Fruit fly (Drosophila melanogaster) whole organism, embryonic: Measurements from ENCODE around the gene tw.
A peak's percentile ranks its signal among the peaks of the same experiment; 100 is the strongest.

Experiments
- BEAF-32 ChIP-seq: fragments of 200-800 bp; sonication (Bioruptor generic); optimal IDR thresholded peaks from 3 replicates; lab custom pipeline; 2017; ENCODE audit warnings: missing biosample characterization, missing genetic modification characterization, mild to moderate bottlenecking, moderate library complexity, missing genetic modification reagents
- Blimp-1 ChIP-seq: fragments of 200-800 bp; sonication (Bioruptor generic); optimal IDR thresholded peaks from 3 replicates; lab custom pipeline; 2018; ENCODE audit warnings: missing biosample characterization, missing genetic modification characterization, mild to moderate bottlenecking, moderate library complexity, missing genetic modification reagents
- CG10209 ChIP-seq: fragments of 200-800 bp; sonication (Bioruptor generic); optimal IDR thresholded peaks from 3 replicates; lab custom pipeline; 2017; ENCODE audit warnings: missing biosample characterization, mild to moderate bottlenecking, missing genetic modification characterization, missing genetic modification reagents
- CG11398 ChIP-seq: fragments of 200-800 bp; sonication (Bioruptor generic); optimal IDR thresholded peaks from 2 replicates; lab custom pipeline; 2016; ENCODE audit warnings: missing biosample characterization, missing genetic modification characterization
- CG11504 ChIP-seq: fragments of 200-800 bp; sonication (Bioruptor generic); optimal IDR thresholded peaks from 3 replicates; lab custom pipeline; 2019; ENCODE audit warnings: missing biosample characterization, mild to moderate bottlenecking, missing genetic modification characterization, moderate library complexity
- CG14860 ChIP-seq: fragments of 200-800 bp; sonication (Bioruptor generic); IDR thresholded peaks from 3 replicates; pipeline ENCODE4 v1.3.6; 2022; ENCODE audit warnings: missing biosample characterization, missing genetic modification characterization; ENCODE audit not compliant: partially characterized antibody
- CG16815 ChIP-seq: fragments of 200-800 bp; sonication (Bioruptor generic); optimal IDR thresholded peaks from 3 replicates; lab custom pipeline; 2017; ENCODE audit warnings: missing biosample characterization, mild to moderate bottlenecking, missing genetic modification characterization
- CG17186 ChIP-seq: fragments of 200-800 bp; sonication (Bioruptor generic); optimal IDR thresholded peaks from 3 replicates; lab custom pipeline; 2017; ENCODE audit warnings: missing biosample characterization, missing genetic modification reagents, missing genetic modification characterization
- CG17328 ChIP-seq: fragments of 200-800 bp; sonication (Bioruptor generic); IDR thresholded peaks from 2 replicates; pipeline ENCODE4 v1.3.6; 2022; ENCODE audit warnings: missing biosample characterization, missing genetic modification characterization
- CG17361 ChIP-seq: fragments of 200-800 bp; sonication (Bioruptor generic); IDR thresholded peaks from 3 replicates; pipeline ENCODE4 v1.3.6; 2022; ENCODE audit warnings: missing biosample characterization, missing genetic modification characterization
- CG17568 ChIP-seq: fragments of 200-800 bp; sonication (Bioruptor generic); optimal IDR thresholded peaks from 2 replicates; lab custom pipeline; 2018; ENCODE audit warnings: missing biosample characterization, mild to moderate bottlenecking, missing genetic modification characterization, moderate library complexity
- CG1792 ChIP-seq: fragments of 200-800 bp; sonication (Bioruptor generic); optimal IDR thresholded peaks from 2 replicates; lab custom pipeline; 2016; ENCODE audit warnings: missing biosample characterization, missing genetic modification characterization
- CG18262 ChIP-seq: fragments of 200-800 bp; optimal IDR thresholded peaks from 3 replicates; lab custom pipeline; 2019; ENCODE audit warnings: missing biosample characterization, mild to moderate bottlenecking, missing genetic modification characterization, moderate library complexity
- CG2129 ChIP-seq: fragments of 200-800 bp; sonication (Bioruptor generic); IDR thresholded peaks from 2 replicates; pipeline ENCODE4 v1.3.6; 2022; ENCODE audit warnings: missing biosample characterization, missing genetic modification characterization; ENCODE audit not compliant: partially characterized antibody
- CG3065 ChIP-seq: fragments of 200-800 bp; sonication (Bioruptor generic); optimal IDR thresholded peaks from 2 replicates; lab custom pipeline; 2016; ENCODE audit warnings: missing biosample characterization, missing genetic modification characterization
- CG34224 ChIP-seq: fragments of 200-800 bp; sonication (Bioruptor generic); IDR thresholded peaks from 3 replicates; pipeline ENCODE4 v1.3.6; 2022; ENCODE audit warnings: missing biosample characterization, missing genetic modification characterization; ENCODE audit not compliant: partially characterized antibody
- CG6254 ChIP-seq: fragments of 200-800 bp; sonication (Bioruptor generic); optimal IDR thresholded peaks from 3 replicates; lab custom pipeline; 2017; ENCODE audit warnings: mild to moderate bottlenecking, missing biosample characterization, missing genetic modification reagents, missing genetic modification characterization
- CG9215 ChIP-seq: fragments of 200-800 bp; sonication (Bioruptor generic); IDR thresholded peaks from 2 replicates; pipeline ENCODE4 v1.3.6; 2022; ENCODE audit warnings: missing biosample characterization, missing genetic modification characterization
- Dad ChIP-seq: fragments of 200-800 bp; sonication (Bioruptor generic); optimal IDR thresholded peaks from 3 replicates; lab custom pipeline; 2016; ENCODE audit warnings: missing biosample characterization, missing genetic modification characterization
- HLHmδ ChIP-seq: fragments of 200-800 bp; sonication (Bioruptor generic); optimal IDR thresholded peaks from 2 replicates; lab custom pipeline; 2018; ENCODE audit warnings: missing biosample characterization, mild to moderate bottlenecking, missing genetic modification characterization, moderate library complexity
- Hr39 ChIP-seq: fragments of >200 bp; optimal IDR thresholded peaks from 2 replicates; lab custom pipeline; 2017
- Med ChIP-seq: fragments of 200-800 bp; sonication (Bioruptor generic); peaks from one replicate; lab custom pipeline; 2016; ENCODE audit warnings: missing biosample characterization, missing genetic modification characterization, mild to moderate bottlenecking, inconsistent platforms, moderate library complexity
- Mrtf ChIP-seq: fragments of 200-800 bp; sonication (Bioruptor generic); IDR thresholded peaks from 3 replicates; pipeline ENCODE4 v1.3.6; 2022; ENCODE audit warnings: missing biosample characterization, missing genetic modification characterization
- NC2β ChIP-seq: fragments of 200-800 bp; sonication (Bioruptor generic); optimal IDR thresholded peaks from 2 replicates; lab custom pipeline; 2016; ENCODE audit warnings: missing biosample characterization, missing genetic modification characterization
- NfI ChIP-seq: fragments of 200-800 bp; sonication (Bioruptor generic); optimal IDR thresholded peaks from 3 replicates; lab custom pipeline; 2018; ENCODE audit warnings: missing biosample characterization, mild to moderate bottlenecking, missing genetic modification characterization, moderate library complexity
- Oaz ChIP-seq: fragments of 200-800 bp; sonication (Bioruptor generic); IDR thresholded peaks from 2 replicates; pipeline ENCODE4 v1.3.6; 2022; ENCODE audit warnings: missing biosample characterization, missing genetic modification characterization
- Oli ChIP-seq: fragments of 200-800 bp; sonication (Bioruptor generic); optimal IDR thresholded peaks from 2 replicates; lab custom pipeline; 2018; ENCODE audit warnings: missing biosample characterization, mild to moderate bottlenecking, missing genetic modification characterization, moderate library complexity
- Opbp ChIP-seq: fragments of 200-800 bp; sonication (Bioruptor generic); IDR thresholded peaks from 3 replicates; pipeline ENCODE4 v1.3.6; 2022; ENCODE audit warnings: missing biosample characterization, missing genetic modification characterization; ENCODE audit not compliant: partially characterized antibody
- Pdp1 ChIP-seq, 2 experiments: fragments of 200-800 bp; sonication (Bioruptor generic); optimal IDR thresholded peaks; 3 replicates each; lab custom pipeline; 2016; ENCODE audit warnings: missing biosample characterization in 2 of 2, missing genetic modification characterization in 2 of 2, mild to moderate bottlenecking in 1 of 2, moderate library complexity in 1 of 2
- Six4 ChIP-seq: fragments of 200-800 bp; sonication (Bioruptor generic); optimal IDR thresholded peaks from 2 replicates; lab custom pipeline; 2016; ENCODE audit warnings: missing biosample characterization, missing genetic modification characterization
- Spps ChIP-seq: fragments of 200-800 bp; sonication (Bioruptor generic); optimal IDR thresholded peaks from 2 replicates; lab custom pipeline; 2018; ENCODE audit warnings: missing biosample characterization, mild to moderate bottlenecking, missing genetic modification characterization
- TFAM ChIP-seq: fragments of 200-800 bp; sonication (Bioruptor generic); optimal IDR thresholded peaks from 2 replicates; lab custom pipeline; 2017; ENCODE audit warnings: missing biosample characterization, missing genetic modification characterization, inconsistent platforms
- ara ChIP-seq: fragments of 200-800 bp; sonication (Bioruptor generic); IDR thresholded peaks from 2 replicates; pipeline ENCODE4 v1.3.6; 2022; ENCODE audit warnings: missing biosample characterization, missing genetic modification characterization
- az2 ChIP-seq: fragments of 200-800 bp; sonication (Bioruptor generic); optimal IDR thresholded peaks from 3 replicates; lab custom pipeline; 2016; ENCODE audit warnings: missing biosample characterization, missing genetic modification characterization
- bsh ChIP-seq, 2 experiments: fragments of 200-800 bp; sonication (Bioruptor generic); optimal IDR thresholded peaks; 2 replicates each; lab custom pipeline; 2017 to 2018; ENCODE audit warnings: mild to moderate bottlenecking in 2 of 2, missing biosample characterization in 2 of 2, missing genetic modification characterization in 2 of 2, moderate library complexity in 1 of 2
- cas ChIP-seq: fragments of 200-800 bp; sonication (Bioruptor generic); IDR thresholded peaks from 2 replicates; pipeline ENCODE4 v1.3.6; 2022; ENCODE audit warnings: missing biosample characterization, missing genetic modification characterization
- dati ChIP-seq: fragments of 200-800 bp; sonication (Bioruptor generic); IDR thresholded peaks from 2 replicates; pipeline ENCODE4 v1.3.6; 2022; ENCODE audit warnings: missing biosample characterization, missing genetic modification characterization
- dysf ChIP-seq: fragments of 200-800 bp; sonication (Bioruptor generic); IDR thresholded peaks from 3 replicates; pipeline ENCODE4 v1.3.6; 2022; ENCODE audit warnings: missing biosample characterization, missing genetic modification characterization
- ems ChIP-seq: fragments of 200-800 bp; sonication (Bioruptor generic); optimal IDR thresholded peaks from 3 replicates; lab custom pipeline; 2016; ENCODE audit warnings: missing biosample characterization, missing genetic modification characterization
- gce ChIP-seq: fragments of 200-800 bp; sonication (Bioruptor generic); IDR thresholded peaks from 3 replicates; pipeline ENCODE4 v1.3.6; 2022; ENCODE audit warnings: missing biosample characterization, missing genetic modification characterization
- ham ChIP-seq: fragments of 200-800 bp; sonication (Bioruptor generic); IDR thresholded peaks from 2 replicates; pipeline ENCODE4 v1.3.6; 2022; ENCODE audit warnings: missing biosample characterization, missing genetic modification characterization
- hb ChIP-seq: fragments of 200-800 bp; sonication (Bioruptor generic); IDR thresholded peaks from 3 replicates; pipeline ENCODE4 v1.3.6; 2022; ENCODE audit warnings: missing biosample characterization, missing genetic modification characterization; ENCODE audit not compliant: partially characterized antibody
- her ChIP-seq: fragments of 200-800 bp; sonication (Bioruptor generic); optimal IDR thresholded peaks from 2 replicates; lab custom pipeline; 2016; ENCODE audit warnings: missing biosample characterization, missing genetic modification characterization
- ken ChIP-seq: fragments of 200-800 bp; sonication (Bioruptor generic); IDR thresholded peaks from 3 replicates; pipeline ENCODE4 v1.3.6; 2022; ENCODE audit warnings: missing biosample characterization, missing genetic modification characterization
- lmd ChIP-seq: fragments of 200-800 bp; sonication (Bioruptor generic); IDR thresholded peaks from 2 replicates; pipeline ENCODE4 v1.3.6; 2022; ENCODE audit warnings: missing biosample characterization, missing genetic modification characterization
- lola ChIP-seq, 3 experiments: fragments of >200 bp in 2 of 3; fragments of 200-800 bp in 1 of 3; sonication (Bioruptor generic) in 1 of 3; optimal IDR thresholded peaks; 2 replicates each; lab custom pipeline; 2017 to 2019; ENCODE audit warnings: missing biosample characterization in 3 of 3, missing genetic modification characterization in 3 of 3, mild to moderate bottlenecking in 1 of 3, moderate library complexity in 1 of 3
- peb ChIP-seq: fragments of 200-800 bp; sonication (Bioruptor generic); IDR thresholded peaks from 2 replicates; pipeline ENCODE4 v1.3.6; 2022; ENCODE audit warnings: missing biosample characterization, missing genetic modification characterization
- ssp ChIP-seq: fragments of 200-800 bp; sonication (Bioruptor generic); IDR thresholded peaks from 2 replicates; pipeline ENCODE4 v1.3.6; 2022; ENCODE audit warnings: missing biosample characterization, missing genetic modification characterization
- twi ChIP-seq: fragments of 200-800 bp; optimal IDR thresholded peaks from 2 replicates; lab custom pipeline; 2019; ENCODE audit warnings: missing biosample characterization, mild to moderate bottlenecking, missing genetic modification characterization, moderate library complexity
- wor ChIP-seq: fragments of 200-800 bp; sonication (Bioruptor generic); IDR thresholded peaks from 2 replicates; pipeline ENCODE4 v1.3.6; 2022; ENCODE audit warnings: missing biosample characterization, missing genetic modification characterization

tw gene

DNA sequence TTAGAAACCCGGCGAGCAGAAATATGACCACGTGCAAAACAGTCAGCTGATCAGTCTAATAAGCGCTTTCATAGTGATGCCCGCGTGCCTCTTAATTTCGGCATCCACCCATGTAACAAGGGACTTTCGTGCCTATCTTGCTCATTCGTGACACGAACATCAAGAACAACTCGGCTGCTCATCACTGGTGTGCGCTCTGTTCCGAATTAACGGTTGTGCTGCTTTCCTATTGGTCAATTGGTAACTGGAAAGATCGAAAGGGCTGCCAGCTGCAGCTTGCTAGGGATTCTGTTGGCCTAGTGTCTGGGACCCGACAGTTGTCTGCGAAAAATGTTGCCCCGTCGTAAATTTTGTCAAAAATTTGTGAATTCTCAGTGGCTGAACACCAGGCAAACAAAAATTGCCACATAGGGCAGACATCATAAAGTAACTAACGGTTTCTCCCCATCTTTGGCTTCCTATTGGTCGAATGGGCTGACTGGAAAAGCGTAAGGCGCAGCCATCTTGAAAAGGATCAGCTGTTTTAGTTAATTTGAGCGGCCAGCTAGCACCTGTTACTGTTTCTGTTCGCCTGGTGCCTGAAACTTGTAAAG lies 11.9 kb downstream of the tw start (continued):
- TF ChIP-seq gce (GFP tag; lab: Robert Waterston, UW): no peak
- TF ChIP-seq CG6254 (GFP tag; lab: Kevin White, UChicago): no peak
- no peak for TF ChIP-seq ssp (GFP tag; lab: Robert Waterston, UW)
- TF ChIP-seq lola (GFP tag; optimal IDR thresholded peaks at IDR 0.05; lab: Kevin White, UChicago): no peak
- TF ChIP-seq CG14860 (GFP tag; lab: Robert Waterston, UW): peak; percentile 93
- TF ChIP-seq CG9215 (GFP tag; lab: Robert Waterston, UW): no peak
- no peak for TF ChIP-seq ken (GFP tag; lab: Robert Waterston, UW)
- no peak for TF ChIP-seq lmd (GFP tag; lab: Robert Waterston, UW)
- peak; percentile 41 for TF ChIP-seq HLHmδ (GFP tag; lab: Kevin White, UChicago)
- TF ChIP-seq ham (GFP tag; lab: Robert Waterston, UW): no peak
- TF ChIP-seq Oli (tag; lab: Kevin White, UChicago): no peak
- no peak for TF ChIP-seq CG11398 (GFP tag; lab: Kevin White, UChicago)
- no peak for TF ChIP-seq CG11504 (tag; lab: Kevin White, UChicago)
- TF ChIP-seq CG2129 (GFP tag; lab: Robert Waterston, UW): peak; percentile 97
- no peak for TF ChIP-seq Mrtf (GFP tag; lab: Robert Waterston, UW)
- no peak for TF ChIP-seq CG17568 (GFP tag; lab: Kevin White, UChicago)
- TF ChIP-seq NC2β (GFP tag; lab: Kevin White, UChicago): peak; percentile 5
- TF ChIP-seq CG17186 (GFP tag; lab: Kevin White, UChicago): no peak
- TF ChIP-seq CG1792 (GFP tag; lab: Kevin White, UChicago): no peak
- no peak for TF ChIP-seq CG10209 (GFP tag; lab: Kevin White, UChicago)
- peak; percentile 10 for TF ChIP-seq NfI (GFP tag; lab: Kevin White, UChicago)
- no peak for TF ChIP-seq peb (GFP tag; lab: Robert Waterston, UW)
- no peak for TF ChIP-seq Hr39 (lab: Kevin White, UChicago)
- TF ChIP-seq ems (GFP tag; lab: Kevin White, UChicago): no peak
- no peak for TF ChIP-seq Oaz (GFP tag; lab: Robert Waterston, UW)
- peak in 1 of 2 experiments; percentile 1 for TF ChIP-seq bsh (GFP tag; optimal IDR thresholded peaks at IDR 0.05; lab: Kevin White, UChicago)
- no peak for TF ChIP-seq CG16815 (GFP tag; lab: Kevin White, UChicago)
- TF ChIP-seq CG17328 (GFP tag; lab: Robert Waterston, UW): no peak
- TF ChIP-seq Spps: no peak
- TF ChIP-seq CG18262 (tag; lab: Kevin White, UChicago): peak; percentile 49
- peak; percentile 85 for TF ChIP-seq Med (GFP tag; lab: Kevin White, UChicago)
- TF ChIP-seq cas (GFP tag; lab: Robert Waterston, UW): no peak
- TF ChIP-seq her: no peak
- no peak for TF ChIP-seq twi (tag; lab: Kevin White, UChicago)
- TF ChIP-seq CG3065 (GFP tag; lab: Kevin White, UChicago): no peak
- TF ChIP-seq wor (GFP tag; lab: Robert Waterston, UW): no peak
- TF ChIP-seq TFAM (GFP tag; lab: Kevin White, UChicago): no peak
- no peak for TF ChIP-seq Dad (GFP tag; lab: Kevin White, UChicago)
- TF ChIP-seq hb: peak; percentile 88
- TF ChIP-seq BEAF-32 (GFP tag; lab: Kevin White, UChicago): peak; percentile 87
- no peak for TF ChIP-seq dati (GFP tag; lab: Robert Waterston, UW)
- no peak for TF ChIP-seq Six4 (GFP tag; lab: Kevin White, UChicago)
- TF ChIP-seq CG17361 (GFP tag; lab: Robert Waterston, UW): no peak
- no peak for TF ChIP-seq az2
- TF ChIP-seq Blimp-1 (GFP tag; lab: Kevin White, UChicago): no peak
- TF ChIP-seq Pdp1 (GFP tag; optimal IDR thresholded peaks at IDR 0.05; lab: Kevin White, UChicago): peak in 1 of 2 experiments; percentile 90
- TF ChIP-seq Opbp (GFP tag; lab: Robert Waterston, UW): peak; percentile 94
- TF ChIP-seq ara (GFP tag; lab: Robert Waterston, UW): no peak
- peak; percentile 98 for TF ChIP-seq CG34224 (GFP tag; lab: Robert Waterston, UW)
- peak; percentile 25; the same call in 1 of the 3 replicates for TF ChIP-seq dysf
